Worm (Caenorhabditis elegans): ENCODE measurements around the gene flp-6.

Gene flp-6

ce11 chrV:9500826-9501451 lies 29.2 kb downstream of the flp-6 start, which contains the start of gene swt-5:
Gene swt-5, plus strand, starts transcription at chrV:9501401.
- no peak for TF ChIP-seq him-1 (tag; optimal IDR thresholded peaks at IDR 0.05)
- no peak for TF ChIP-seq dao-5 (tag; optimal IDR thresholded peaks at IDR 0.05)
- TF ChIP-seq W03F9.2 (tag; optimal IDR thresholded peaks at IDR 0.05) = no peak

ce11 chrV:9503152-9503817 lies 31.5 kb downstream of the flp-6 start:
- peak; percentile 55 for TF ChIP-seq dao-5 (tag; optimal IDR thresholded peaks at IDR 0.05)
- TF ChIP-seq W03F9.2 (tag; optimal IDR thresholded peaks at IDR 0.05) = peak; percentile 14
- TF ChIP-seq him-1 (tag; optimal IDR thresholded peaks at IDR 0.05) = peak; percentile 47

ce11 chrV:9504474-9504960 lies 32.7 kb downstream of the flp-6 start, which contains the start of gene haao-1:
Gene haao-1, plus strand, starts transcription at chrV:9504910.
- no peak for TF ChIP-seq dao-5 (tag; optimal IDR thresholded peaks at IDR 0.05)
- TF ChIP-seq W03F9.2 (tag; optimal IDR thresholded peaks at IDR 0.05) = no peak
- no peak for TF ChIP-seq him-1 (tag; optimal IDR thresholded peaks at IDR 0.05)

- TF ChIP-seq him-1 (tag; optimal IDR thresholded peaks at IDR 0.05) = no peak
- no peak for TF ChIP-seq W03F9.2 (tag; optimal IDR thresholded peaks at IDR 0.05)
- no peak for TF ChIP-seq dao-5 (tag; optimal IDR thresholded peaks at IDR 0.05)
Observed at ce11 chrV:9506931-9507330, 35.2 kb downstream of the flp-6 start.

ce11 chrV:9507742-9508141 lies 36.0 kb downstream of the flp-6 start, which contains the start of gene acs-14:
Gene acs-14, plus strand, starts transcription at chrV:9508132.
- TF ChIP-seq dao-5 (tag; optimal IDR thresholded peaks at IDR 0.05) = no peak
- TF ChIP-seq W03F9.2 (tag; optimal IDR thresholded peaks at IDR 0.05) = no peak
- TF ChIP-seq him-1 (tag; optimal IDR thresholded peaks at IDR 0.05) = no peak

- TF ChIP-seq dao-5 (tag; optimal IDR thresholded peaks at IDR 0.05) (no peak), him-1 (tag; optimal IDR thresholded peaks at IDR 0.05) (no peak), W03F9.2 (tag; optimal IDR thresholded peaks at IDR 0.05) (no peak)
Observed at ce11 chrV:9509597-9509996, 37.8 kb downstream of the flp-6 start.

- peak; percentile 34 for TF ChIP-seq W03F9.2 (tag; optimal IDR thresholded peaks at IDR 0.05)
- no peak for TF ChIP-seq him-1 (tag; optimal IDR thresholded peaks at IDR 0.05)
Observed at ce11 chrV:9513590-9513989, 41.8 kb downstream of the flp-6 start, which contains the start of gene eif-2Bdelta. Gene eif-2Bdelta, plus strand, starts transcription at chrV:9513824.

- no peak for TF ChIP-seq W03F9.2 (tag; optimal IDR thresholded peaks at IDR 0.05)
- no peak for TF ChIP-seq dao-5 (tag; optimal IDR thresholded peaks at IDR 0.05)
- TF ChIP-seq him-1 (tag; optimal IDR thresholded peaks at IDR 0.05) = no peak
Observed at ce11 chrV:9516280-9516679, 44.5 kb downstream of the flp-6 start.

ce11 chrV:9518832-9519231 lies 47.1 kb downstream of the flp-6 start, which contains the start of gene C50F4.8:
Gene C50F4.8, minus strand, starts transcription at chrV:9518859.
- no peak for TF ChIP-seq W03F9.2 (tag; optimal IDR thresholded peaks at IDR 0.05)
- TF ChIP-seq him-1 (tag; optimal IDR thresholded peaks at IDR 0.05) = no peak
- TF ChIP-seq dao-5 (tag; optimal IDR thresholded peaks at IDR 0.05) = no peak

ce11 chrV:9521697-9522096 lies 49.9 kb downstream of the flp-6 start:
- TF ChIP-seq W03F9.2 (tag; optimal IDR thresholded peaks at IDR 0.05) = no peak

Measured in whole organism, L4/young adult.